Fruit fly (Drosophila melanogaster) whole organism, embryonic: Measurements from ENCODE around the gene CG4101.
A peak's percentile ranks its signal among the peaks of the same experiment; 100 is the strongest.

ENCODE experiments used
- CG10147 ChIP-seq: fragments of 200-800 bp; sonication (Bioruptor generic); optimal IDR thresholded peaks from 2 replicates; lab custom pipeline; 2019; ENCODE audit warnings: missing biosample characterization, mild to moderate bottlenecking, missing genetic modification characterization, moderate library complexity
- CG11456 ChIP-seq: fragments of 200-800 bp; sonication (Bioruptor generic); IDR thresholded peaks from 3 replicates; pipeline ENCODE4 v1.3.6; 2022; ENCODE audit warnings: missing biosample characterization, missing genetic modification characterization
- CG12071 ChIP-seq: fragments of 200-800 bp; sonication (Bioruptor generic); optimal IDR thresholded peaks from 3 replicates; lab custom pipeline; 2018; ENCODE audit warnings: missing biosample characterization, mild to moderate bottlenecking, missing genetic modification characterization
- CG13424 ChIP-seq: fragments of 200-800 bp; sonication (Bioruptor generic); optimal IDR thresholded peaks from 2 replicates; lab custom pipeline; 2019; ENCODE audit warnings: missing biosample characterization, mild to moderate bottlenecking, missing genetic modification characterization, moderate library complexity
- CG14860 ChIP-seq: fragments of 200-800 bp; sonication (Bioruptor generic); IDR thresholded peaks from 3 replicates; pipeline ENCODE4 v1.3.6; 2022; ENCODE audit warnings: missing biosample characterization, missing genetic modification characterization; ENCODE audit not compliant: partially characterized antibody
- CG1603 ChIP-seq: fragments of 200-800 bp; sonication (Bioruptor generic); optimal IDR thresholded peaks from 2 replicates; lab custom pipeline; 2019; ENCODE audit warnings: missing biosample characterization, mild to moderate bottlenecking, missing genetic modification characterization, moderate library complexity
- CG16863 ChIP-seq: fragments of 200-800 bp; sonication (Bioruptor generic); optimal IDR thresholded peaks from 3 replicates; lab custom pipeline; 2016; ENCODE audit warnings: missing biosample characterization, missing genetic modification characterization
- CG17328 ChIP-seq: fragments of 200-800 bp; sonication (Bioruptor generic); IDR thresholded peaks from 2 replicates; pipeline ENCODE4 v1.3.6; 2022; ENCODE audit warnings: missing biosample characterization, missing genetic modification characterization
- CG2199 ChIP-seq: fragments of 200-800 bp; sonication (Bioruptor generic); IDR thresholded peaks from 3 replicates; pipeline ENCODE4 v1.3.6; 2022; ENCODE audit warnings: missing biosample characterization, missing genetic modification characterization
- CG3838 ChIP-seq: fragments of 200-800 bp; sonication (Bioruptor generic); optimal IDR thresholded peaks from 3 replicates; lab custom pipeline; 2016; ENCODE audit warnings: missing biosample characterization, missing genetic modification characterization
- CG43689 ChIP-seq: fragments of 200-800 bp; sonication (Bioruptor generic); IDR thresholded peaks from 2 replicates; pipeline ENCODE4 v1.3.6; 2022; ENCODE audit warnings: missing biosample characterization, missing genetic modification characterization
- CG6272 ChIP-seq: fragments of 200-800 bp; sonication (Bioruptor generic); IDR thresholded peaks from 2 replicates; pipeline ENCODE4 v1.3.6; 2022; ENCODE audit warnings: missing biosample characterization, missing genetic modification characterization
- CG7372 ChIP-seq: fragments of 200-800 bp; sonication (Bioruptor generic); IDR thresholded peaks from 2 replicates; pipeline ENCODE4 v1.3.6; 2022; ENCODE audit warnings: missing biosample characterization, missing genetic modification characterization
- CG7745 ChIP-seq: fragments of 200-800 bp; sonication (Bioruptor generic); optimal IDR thresholded peaks from 2 replicates; lab custom pipeline; 2018; ENCODE audit warnings: missing biosample characterization, mild to moderate bottlenecking, missing genetic modification characterization, moderate library complexity
- CG8089 ChIP-seq: fragments of 200-800 bp; sonication (Bioruptor generic); optimal IDR thresholded peaks from 3 replicates; lab custom pipeline; 2016; ENCODE audit warnings: missing biosample characterization, missing genetic modification characterization
- CG8281 ChIP-seq: fragments of 200-800 bp; sonication (Bioruptor generic); optimal IDR thresholded peaks from 2 replicates; lab custom pipeline; 2018; ENCODE audit warnings: missing biosample characterization, mild to moderate bottlenecking, missing genetic modification characterization, moderate library complexity
- CG8359 ChIP-seq: fragments of 200-800 bp; sonication (Bioruptor generic); optimal IDR thresholded peaks from 2 replicates; lab custom pipeline; 2017; ENCODE audit warnings: missing biosample characterization, mild to moderate bottlenecking, missing genetic modification characterization, borderline replicate concordance
- CG9727 ChIP-seq: fragments of 200-800 bp; sonication (Bioruptor generic); optimal IDR thresholded peaks from 3 replicates; lab custom pipeline; 2017; ENCODE audit warnings: missing biosample characterization, mild to moderate bottlenecking, missing genetic modification characterization
- Dad ChIP-seq: fragments of 200-800 bp; sonication (Bioruptor generic); optimal IDR thresholded peaks from 3 replicates; lab custom pipeline; 2016; ENCODE audit warnings: missing biosample characterization, missing genetic modification characterization
- Dek ChIP-seq: fragments of 200-800 bp; sonication (Bioruptor generic); optimal IDR thresholded peaks from 3 replicates; lab custom pipeline; 2019; ENCODE audit warnings: missing biosample characterization, mild to moderate bottlenecking, missing genetic modification characterization, moderate library complexity
- Drgx ChIP-seq: fragments of 200-800 bp; sonication (Bioruptor generic); IDR thresholded peaks from 2 replicates; pipeline ENCODE4 v1.3.6; 2022; ENCODE audit warnings: missing biosample characterization, missing genetic modification characterization
- Fer1 ChIP-seq: fragments of 200-800 bp; sonication (Bioruptor generic); optimal IDR thresholded peaks from 2 replicates; lab custom pipeline; 2017; ENCODE audit warnings: missing biosample characterization, mild to moderate bottlenecking, missing genetic modification characterization
- HLH3B ChIP-seq: fragments of 200-800 bp; sonication (Bioruptor generic); IDR thresholded peaks from 2 replicates; pipeline ENCODE4 v1.3.6; 2022; ENCODE audit warnings: missing biosample characterization, missing genetic modification characterization
- Hmx ChIP-seq: fragments of 200-800 bp; sonication (Bioruptor generic); optimal IDR thresholded peaks from 2 replicates; lab custom pipeline; 2016; ENCODE audit warnings: missing biosample characterization, missing genetic modification characterization
- Lpt ChIP-seq: fragments of >200 bp; optimal IDR thresholded peaks from 2 replicates; lab custom pipeline; 2018; ENCODE audit warnings: missing biosample characterization, missing genetic modification characterization
- MESR4 ChIP-seq: fragments of 200-800 bp; sonication (Bioruptor generic); optimal IDR thresholded peaks from 2 replicates; lab custom pipeline; 2018; ENCODE audit warnings: missing biosample characterization, mild to moderate bottlenecking, missing genetic modification characterization, moderate library complexity
- Max ChIP-seq: fragments of 200-800 bp; sonication (Bioruptor generic); optimal IDR thresholded peaks from 2 replicates; lab custom pipeline; 2016; ENCODE audit warnings: missing biosample characterization, mild to moderate bottlenecking, missing genetic modification characterization
- NFAT ChIP-seq: fragments of 200-800 bp; sonication (Bioruptor generic); IDR thresholded peaks from 2 replicates; pipeline ENCODE4 v1.3.6; 2022; ENCODE audit warnings: missing biosample characterization, missing genetic modification characterization
- Nf-YA ChIP-seq: fragments of 200-800 bp; sonication (Bioruptor generic); IDR thresholded peaks from 2 replicates; pipeline ENCODE4 v1.3.6; 2022; ENCODE audit warnings: missing biosample characterization, missing genetic modification characterization
- Nf-YB ChIP-seq: fragments of 200-800 bp; sonication (Bioruptor generic); optimal IDR thresholded peaks from 3 replicates; lab custom pipeline; 2019; ENCODE audit warnings: missing biosample characterization, mild to moderate bottlenecking, missing genetic modification characterization, moderate library complexity
- bcd ChIP-seq: fragments of 200-800 bp; sonication (Bioruptor generic); optimal IDR thresholded peaks from 2 replicates; lab custom pipeline; 2017; ENCODE audit warnings: missing biosample characterization, mild to moderate bottlenecking, missing genetic modification characterization
- crp ChIP-seq, 2 experiments: fragments of 200-800 bp; sonication (Bioruptor generic); optimal IDR thresholded peaks; 2 replicates in 1 of 2; 3 replicates in 1 of 2; lab custom pipeline; 2017; ENCODE audit warnings: missing biosample characterization in 2 of 2, missing genetic modification characterization in 2 of 2, mild to moderate bottlenecking in 1 of 2, moderate library complexity in 1 of 2
- dan ChIP-seq: fragments of 200-800 bp; sonication (Bioruptor generic); IDR thresholded peaks from 2 replicates; pipeline ENCODE4 v1.3.6; 2022; ENCODE audit warnings: missing biosample characterization, missing genetic modification characterization
- eyg ChIP-seq: fragments of 200-800 bp; sonication (Bioruptor generic); optimal IDR thresholded peaks from 3 replicates; lab custom pipeline; 2016; ENCODE audit warnings: missing biosample characterization, missing genetic modification characterization
- gfzf ChIP-seq: fragments of 200-800 bp; sonication (Bioruptor generic); optimal IDR thresholded peaks from 2 replicates; lab custom pipeline; 2016; ENCODE audit warnings: missing biosample characterization, mild to moderate bottlenecking, missing genetic modification characterization, moderate library complexity
- grau ChIP-seq: fragments of 200-800 bp; optimal IDR thresholded peaks from 3 replicates; lab custom pipeline; 2019; ENCODE audit warnings: missing biosample characterization, mild to moderate bottlenecking, missing genetic modification characterization, moderate library complexity
- grn ChIP-seq: fragments of 200-800 bp; sonication (Bioruptor generic); optimal IDR thresholded peaks from 3 replicates; lab custom pipeline; 2017; ENCODE audit warnings: missing biosample characterization, missing genetic modification characterization
- gro ChIP-seq: fragments of 200-800 bp; sonication (Bioruptor generic); optimal IDR thresholded peaks from 2 replicates; lab custom pipeline; 2016; ENCODE audit warnings: missing biosample characterization, missing genetic modification characterization
- lab ChIP-seq: fragments of 200-800 bp; sonication (Bioruptor generic); optimal IDR thresholded peaks from 3 replicates; lab custom pipeline; 2017; ENCODE audit warnings: missing biosample characterization, missing genetic modification characterization, mild to moderate bottlenecking, moderate library complexity, missing genetic modification reagents
- org-1 ChIP-seq: fragments of 200-800 bp; sonication (Bioruptor generic); optimal IDR thresholded peaks from 2 replicates; lab custom pipeline; 2017; ENCODE audit warnings: missing biosample characterization, missing genetic modification characterization
- pan ChIP-seq, 4 experiments: fragments of >200 bp in 3 of 4; fragments of 200-800 bp in 1 of 4; sonication (Bioruptor generic) in 1 of 4; optimal IDR thresholded peaks in 3 of 4; IDR thresholded peaks in 1 of 4; 2 replicates each; pipeline versions ENCODE4 v1.3.6 to Lab custom; 2017 to 2022; ENCODE audit warnings: missing biosample characterization in 2 of 4, missing genetic modification characterization in 2 of 4, mixed read lengths in 1 of 4
- pho ChIP-seq: fragments of 200-800 bp; sonication (Bioruptor generic); optimal IDR thresholded peaks from 2 replicates; lab custom pipeline; 2016; ENCODE audit warnings: missing biosample characterization, missing genetic modification characterization
- psq ChIP-seq: fragments of 200-800 bp; sonication (Bioruptor generic); optimal IDR thresholded peaks from 2 replicates; lab custom pipeline; 2017; ENCODE audit warnings: missing biosample characterization, missing genetic modification characterization
- pzg ChIP-seq: fragments of 200-800 bp; sonication (Bioruptor generic); optimal IDR thresholded peaks from 3 replicates; lab custom pipeline; 2018; ENCODE audit warnings: missing biosample characterization, mild to moderate bottlenecking, missing genetic modification characterization, moderate library complexity
- ranshi ChIP-seq: fragments of 200-800 bp; sonication (Bioruptor generic); IDR thresholded peaks from 2 replicates; pipeline ENCODE4 v1.3.6; 2022; ENCODE audit warnings: missing biosample characterization, missing genetic modification characterization
- scrt ChIP-seq: fragments of 200-800 bp; sonication (Bioruptor generic); optimal IDR thresholded peaks from 2 replicates; lab custom pipeline; 2018; ENCODE audit warnings: missing biosample characterization, mild to moderate bottlenecking, missing genetic modification characterization, moderate library complexity
- sug ChIP-seq: fragments of 200-800 bp; optimal IDR thresholded peaks from 2 replicates; lab custom pipeline; 2019; ENCODE audit warnings: missing biosample characterization, mild to moderate bottlenecking, missing genetic modification characterization, moderate library complexity
- tx ChIP-seq: fragments of 200-800 bp; sonication (Bioruptor generic); optimal IDR thresholded peaks from 2 replicates; lab custom pipeline; 2016; ENCODE audit warnings: missing biosample characterization, missing genetic modification characterization
- unpg ChIP-seq: fragments of 200-800 bp; sonication (Bioruptor generic); optimal IDR thresholded peaks from 3 replicates; lab custom pipeline; 2018; ENCODE audit warnings: missing biosample characterization, mild to moderate bottlenecking, missing genetic modification characterization, moderate library complexity

Gene CG4101

DNA sequence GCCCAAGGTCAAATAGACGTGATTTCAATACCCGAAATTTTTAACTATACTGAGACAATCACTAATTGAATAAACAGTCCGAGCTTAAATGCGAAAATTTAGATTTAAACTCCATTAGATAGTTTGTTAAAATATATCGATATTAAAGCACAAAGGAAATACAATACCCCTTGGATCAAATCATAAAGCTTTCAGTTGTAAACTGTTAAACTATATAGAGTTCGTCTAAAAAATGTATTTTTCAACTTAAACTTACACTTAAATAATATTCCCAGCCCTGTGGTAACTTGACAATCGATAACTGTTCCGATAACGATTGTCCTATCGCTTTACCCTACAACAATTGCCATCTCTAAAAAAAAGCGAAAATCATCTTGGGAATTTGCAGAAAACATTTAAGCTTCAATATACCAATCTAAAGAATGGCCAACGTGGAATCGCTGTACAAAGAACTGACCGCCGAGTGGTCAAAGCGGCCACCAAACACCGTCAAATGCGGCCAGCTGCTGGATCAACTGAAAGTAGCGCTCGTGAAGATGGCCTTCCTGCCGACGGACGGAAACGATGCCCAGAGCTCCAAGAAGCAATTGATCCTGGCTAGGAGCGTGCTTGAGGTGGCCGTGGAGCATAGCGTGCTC is 29.5 kb upstream of the CG4101 start, which contains the start of gene Rpn12 (continued):
- TF ChIP-seq Nf-YB (no peak), CG43689 (no peak), Drgx (no peak), CG17328 (GFP tag; lab: Robert Waterston, UW) (no peak), ranshi (GFP tag; lab: Robert Waterston, UW) (no peak), tx (GFP tag; lab: Kevin White, UChicago) (no peak), CG8281 (tag; lab: Kevin White, UChicago) (no peak), bcd (no peak), pho (GFP tag; lab: Kevin White, UChicago) (peak; percentile 48), HLH3B (GFP tag; lab: Robert Waterston, UW) (no peak), sug (tag; lab: Kevin White, UChicago) (peak; percentile 38), CG2199 (GFP tag; lab: Robert Waterston, UW) (no peak), MESR4 (GFP tag; lab: Kevin White, UChicago) (peak; percentile 80), Nf-YA (GFP tag; lab: Robert Waterston, UW) (no peak), CG9727 (GFP tag; lab: Kevin White, UChicago) (peak; percentile 4), CG10147 (GFP tag; lab: Kevin White, UChicago) (peak; percentile 59), gfzf (GFP tag; lab: Kevin White, UChicago) (peak; percentile 8), org-1 (GFP tag; lab: Kevin White, UChicago) (no peak), gro (peak; percentile 64), dan (no peak), CG14860 (GFP tag; lab: Robert Waterston, UW) (peak; percentile 67), Lpt (GFP tag; lab: Kevin White, UChicago) (no peak), Hmx (GFP tag; lab: Kevin White, UChicago) (no peak), lab (no peak), CG7372 (GFP tag; lab: Robert Waterston, UW) (0 out of 2 replicates have a peak, but pooled peaks have one; percentile 20), Fer1 (GFP tag; lab: Kevin White, UChicago) (peak; percentile 56), CG3838 (no peak), NFAT (GFP tag; lab: Robert Waterston, UW) (peak; percentile 28; the same call in 1 of the 2 replicates), grn (GFP tag; lab: Kevin White, UChicago) (no peak), CG8359 (no peak), Max (GFP tag; lab: Kevin White, UChicago) (no peak), CG8089 (GFP tag; lab: Kevin White, UChicago) (no peak), CG12071 (GFP tag; lab: Kevin White, UChicago) (no peak), CG1603 (tag; lab: Kevin White, UChicago) (peak; percentile 50), grau (tag; lab: Kevin White, UChicago) (peak; percentile 49), CG11456 (GFP tag; lab: Robert Waterston, UW) (no peak; the same call in 2 of the 3 replicates), crp (GFP tag; optimal IDR thresholded peaks at IDR 0.05; lab: Kevin White, UChicago) (peak in 1 of 2 experiments; percentile 4), Dek (tag; lab: Kevin White, UChicago) (peak; percentile 7), CG7745 (tag; lab: Kevin White, UChicago) (no peak), CG6272 (GFP tag; lab: Robert Waterston, UW) (no peak), psq (GFP tag; lab: Kevin White, UChicago) (no peak), Dad (GFP tag; lab: Kevin White, UChicago) (no peak), CG13424 (peak; percentile 61), scrt (GFP tag; lab: Kevin White, UChicago) (no peak), unpg (GFP tag; lab: Kevin White, UChicago) (peak; percentile 20), CG16863 (GFP tag; lab: Kevin White, UChicago) (no peak), pan (optimal IDR thresholded peaks at IDR 0.05; lab: Kevin White, UChicago) (no peak), pan (GFP tag; optimal IDR thresholded peaks at IDR 0.05 in 1 of 2, IDR thresholded peaks at IDR 0.05 in 1 of 2) (peak in 1 of 2 experiments; percentile 50), pzg (GFP tag; lab: Kevin White, UChicago) (peak; percentile 58), eyg (no peak)
